Worm (Caenorhabditis elegans) whole organism, L4/young adult: Measurements from ENCODE around the gene srh-229.

Experiments used
- W03F9.2 ChIP-seq: fragments of 150-350 bp; optimal IDR thresholded peaks from 2 replicates; lab custom pipeline; 2014; ENCODE audit warnings: missing biosample characterization, missing genetic modification characterization
- him-1 ChIP-seq: sonication (generic microtip); optimal IDR thresholded peaks from 2 replicates; lab custom pipeline; 2016; ENCODE audit warnings: missing genotype, missing genetic modification reagents, missing genetic modification characterization, missing compliant biosample characterization

DNA sequence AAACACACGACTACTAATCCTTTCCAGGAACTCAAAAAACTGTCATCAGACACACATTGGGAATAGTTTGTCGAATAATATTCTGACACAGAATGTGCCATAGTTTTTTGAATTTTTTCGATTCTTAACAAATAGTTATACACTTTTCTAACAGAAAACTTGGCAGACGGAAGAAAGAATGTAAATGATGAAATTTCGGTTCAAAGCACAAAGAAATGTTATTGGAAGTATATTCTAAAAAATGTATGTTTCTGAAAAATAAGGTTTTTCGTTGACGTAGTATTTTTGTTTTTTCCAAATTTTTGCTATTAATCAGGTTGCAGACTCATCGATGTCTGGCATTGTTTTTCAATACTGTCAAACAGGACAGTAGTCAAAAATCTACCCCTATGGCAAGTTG lies 43.3 kb downstream of the srh-229 start, which contains the start of gene srh-92:
- TF ChIP-seq him-1 (tag; lab: Kevin White, UChicago) (no peak), W03F9.2 (tag; lab: Kevin White, UChicago) (no peak)
